Fruit fly (Drosophila melanogaster): Measurements from ENCODE around the gene CG31659.

CG31659 gene

dm6 chr2L:1361771-1362632, 2.4 kb upstream of the CG31659 start, which contains the start of gene NLaz (continued):
- TF ChIP-seq CG12071 (GFP tag; optimal IDR thresholded peaks at IDR 0.05), result no peak
- TF ChIP-seq CG4328 (GFP tag; optimal IDR thresholded peaks at IDR 0.05), result no peak
- no peak for TF ChIP-seq Tbp (GFP tag; optimal IDR thresholded peaks at IDR 0.05)
- no peak for TF ChIP-seq Doc2 (GFP tag; IDR thresholded peaks at IDR 0.05)
- 0 out of 2 replicates have a peak, but pooled peaks have one; percentile 27 for TF ChIP-seq sim (GFP tag; IDR thresholded peaks at IDR 0.05)
- no peak for TF ChIP-seq CG7786 (GFP tag; optimal IDR thresholded peaks at IDR 0.05)
- peak; percentile 4 for TF ChIP-seq Dp (GFP tag; optimal IDR thresholded peaks at IDR 0.05)
- TF ChIP-seq da (GFP tag; optimal IDR thresholded peaks at IDR 0.05), result peak; percentile 11
- no peak for TF ChIP-seq HmgZ (tag; optimal IDR thresholded peaks at IDR 0.05)
- peak; percentile 82 for TF ChIP-seq NfI (GFP tag; optimal IDR thresholded peaks at IDR 0.05)
- no peak for TF ChIP-seq CG13296 (GFP tag; optimal IDR thresholded peaks at IDR 0.05)
- TF ChIP-seq Kr (GFP tag; optimal IDR thresholded peaks at IDR 0.05), result no peak
- peak; percentile 53 for TF ChIP-seq Xbp1 (GFP tag; optimal IDR thresholded peaks at IDR 0.05)
- TF ChIP-seq Bteb2 (GFP tag; optimal IDR thresholded peaks at IDR 0.05), result no peak
- TF ChIP-seq run (tag; optimal IDR thresholded peaks at IDR 0.05), result no peak
- no peak for TF ChIP-seq Sin3A (optimal IDR thresholded peaks at IDR 0.05)
- no peak for TF ChIP-seq CG18599 (GFP tag; optimal IDR thresholded peaks at IDR 0.05)
- no peak for TF ChIP-seq CG3163 (GFP tag; optimal IDR thresholded peaks at IDR 0.05)
- no peak for TF ChIP-seq sens-2 (GFP tag; IDR thresholded peaks at IDR 0.05)
- peak; percentile 65 for TF ChIP-seq bab2 (GFP tag; optimal IDR thresholded peaks at IDR 0.05)
- TF ChIP-seq H15 (GFP tag; IDR thresholded peaks at IDR 0.05), result no peak
- TF ChIP-seq Sry-β (GFP tag; optimal IDR thresholded peaks at IDR 0.05), result no peak
- no peak for TF ChIP-seq Dad (GFP tag; optimal IDR thresholded peaks at IDR 0.05)
- TF ChIP-seq fd102C (GFP tag; optimal IDR thresholded peaks at IDR 0.05), result no peak
- no peak for TF ChIP-seq CG15011 (GFP tag; optimal IDR thresholded peaks at IDR 0.05)
- TF ChIP-seq CG11247 (GFP tag; IDR thresholded peaks at IDR 0.05), result peak; percentile 90
- TF ChIP-seq scrt (GFP tag; optimal IDR thresholded peaks at IDR 0.05), result peak; percentile 2
- TF ChIP-seq mirr (GFP tag; optimal IDR thresholded peaks at IDR 0.05), result no peak
- peak; percentile 45; the same call in 1 of the 2 replicates for TF ChIP-seq Ada2b (GFP tag; IDR thresholded peaks at IDR 0.05)
- no peak for TF ChIP-seq D19A (tag; optimal IDR thresholded peaks at IDR 0.05)
- TF ChIP-seq CG14014 (GFP tag; IDR thresholded peaks at IDR 0.05), result 0 out of 2 replicates have a peak, but pooled peaks have one; percentile 7
- TF ChIP-seq CG6654 (GFP tag; optimal IDR thresholded peaks at IDR 0.05), result no peak
- peak; percentile 18; the same call in 1 of the 2 replicates for TF ChIP-seq esg (GFP tag; conservative IDR thresholded peaks at IDR 0.05)
- TF ChIP-seq HLH54F (GFP tag; optimal IDR thresholded peaks at IDR 0.05), result peak; percentile 2
- TF ChIP-seq CG32532 (GFP tag; IDR thresholded peaks at IDR 0.05), result peak; percentile 62; the same call in 1 of the 2 replicates
- TF ChIP-seq CG10147 (GFP tag; optimal IDR thresholded peaks at IDR 0.05), result peak; percentile 36
- no peak for TF ChIP-seq CG4404 (GFP tag; IDR thresholded peaks at IDR 0.05)
- TF ChIP-seq Sry-δ (GFP tag; optimal IDR thresholded peaks at IDR 0.05), result no peak
- TF ChIP-seq CG7271 (tag; optimal IDR thresholded peaks at IDR 0.05), result no peak
- no peak for TF ChIP-seq amos (GFP tag; IDR thresholded peaks at IDR 0.05; ENCODE audit: partially characterized antibody)
- TF ChIP-seq nerfin-1 (tag; optimal IDR thresholded peaks at IDR 0.05), result no peak
- no peak for TF ChIP-seq CG17802 (tag; optimal IDR thresholded peaks at IDR 0.05)
- no peak for TF ChIP-seq knrl (GFP tag; IDR thresholded peaks at IDR 0.05; ENCODE audit: partially characterized antibody)
- no peak for TF ChIP-seq CG13624 (GFP tag; optimal IDR thresholded peaks at IDR 0.05)
- no peak for TF ChIP-seq gcm2 (GFP tag; optimal IDR thresholded peaks at IDR 0.05)
- no peak for TF ChIP-seq trem (tag; optimal IDR thresholded peaks at IDR 0.05)
- peak; percentile 27 for TF ChIP-seq CG12659 (GFP tag; optimal IDR thresholded peaks at IDR 0.05)
- TF ChIP-seq Atf6 (GFP tag; IDR thresholded peaks at IDR 0.05), result no peak
- TF ChIP-seq dpn (GFP tag; optimal IDR thresholded peaks at IDR 0.05), result peak in 1 of 2 experiments; percentile 49

Data from whole organism, embryonic.